Fruit fly (Drosophila melanogaster) whole organism, pupa: ENCODE measurements around the gene CG6901.

Experiments
- CG13204 ChIP-seq: fragments of 200-800 bp; sonication (Bioruptor generic); optimal IDR thresholded peaks from 2 replicates; lab custom pipeline; 2018; ENCODE audit warnings: missing biosample characterization, mild to moderate bottlenecking, missing genetic modification characterization, moderate library complexity
- CG14655 ChIP-seq: fragments of 200-800 bp; sonication (Bioruptor generic); optimal IDR thresholded peaks from 3 replicates; lab custom pipeline; 2017; ENCODE audit warnings: mild to moderate bottlenecking, missing biosample characterization, missing genetic modification reagents, missing genetic modification characterization
- CG15710 ChIP-seq: fragments of 200-800 bp; sonication (Bioruptor generic); optimal IDR thresholded peaks from 2 replicates; lab custom pipeline; 2018; ENCODE audit warnings: missing biosample characterization, mild to moderate bottlenecking, missing genetic modification characterization, moderate library complexity
- CG17806 ChIP-seq: fragments of 200-800 bp; sonication (Bioruptor generic); optimal IDR thresholded peaks from 2 replicates; lab custom pipeline; 2018; ENCODE audit warnings: missing biosample characterization, mild to moderate bottlenecking, missing genetic modification characterization, moderate library complexity
- CG32121 ChIP-seq: fragments of 200-800 bp; sonication (Bioruptor generic); IDR thresholded peaks from 2 replicates; pipeline ENCODE4 v1.3.6; 2022; ENCODE audit warnings: missing biosample characterization, missing genetic modification characterization
- CG34367 ChIP-seq: fragments of 200-800 bp; sonication (Bioruptor generic); optimal IDR thresholded peaks from 2 replicates; lab custom pipeline; 2018; ENCODE audit warnings: missing biosample characterization, mild to moderate bottlenecking, missing genetic modification characterization
- CG4496 ChIP-seq: fragments of 200-800 bp; sonication (Bioruptor generic); IDR thresholded peaks from 3 replicates; pipeline ENCODE4 v1.3.6; 2022; ENCODE audit warnings: missing biosample characterization, missing genetic modification characterization
- CG8159 ChIP-seq: fragments of 200-800 bp; sonication (Bioruptor generic); optimal IDR thresholded peaks from 3 replicates; lab custom pipeline; 2018; ENCODE audit warnings: missing biosample characterization, mild to moderate bottlenecking, missing genetic modification characterization, moderate library complexity
- CG9948 ChIP-seq: fragments of 200-800 bp; sonication (Bioruptor generic); optimal IDR thresholded peaks from 2 replicates; lab custom pipeline; 2018; ENCODE audit warnings: missing biosample characterization, mild to moderate bottlenecking, missing genetic modification characterization, moderate library complexity
- EcR ChIP-seq: fragments of 200-800 bp; sonication (Bioruptor generic); optimal IDR thresholded peaks from 3 replicates; lab custom pipeline; 2019; ENCODE audit warnings: missing biosample characterization, missing genetic modification characterization, mild to moderate bottlenecking, moderate library complexity, missing genetic modification reagents
- Ets98B ChIP-seq: fragments of 200-800 bp; sonication (Bioruptor generic); IDR thresholded peaks from 2 replicates; pipeline ENCODE4 v1.3.6; 2022; ENCODE audit warnings: missing biosample characterization, missing genetic modification characterization
- Pif1A ChIP-seq: fragments of 200-800 bp; sonication (Bioruptor generic); optimal IDR thresholded peaks from 3 replicates; lab custom pipeline; 2016; ENCODE audit warnings: missing biosample characterization, missing genetic modification characterization
- Pif1B ChIP-seq: fragments of 200-800 bp; sonication (Bioruptor generic); optimal IDR thresholded peaks from 3 replicates; lab custom pipeline; 2016; ENCODE audit warnings: missing biosample characterization, missing genetic modification characterization
- gl ChIP-seq: fragments of 200-800 bp; sonication (Bioruptor generic); optimal IDR thresholded peaks from 2 replicates; lab custom pipeline; 2018; ENCODE audit warnings: missing biosample characterization, mild to moderate bottlenecking, missing genetic modification characterization

dm6 chr3R:16337863-16338262 is 14.6 kb downstream of the CG6901 start:
- TF ChIP-seq Pif1B (GFP tag; lab: Kevin White, UChicago) (no peak), CG9948 (no peak), EcR (no peak), CG4496 (GFP tag; lab: Robert Waterston, UW) (no peak), CG13204 (no peak), Ets98B (no peak), CG17806 (no peak), CG34367 (tag; lab: Kevin White, UChicago) (no peak), CG14655 (GFP tag; lab: Kevin White, UChicago) (no peak), CG32121 (GFP tag; lab: Robert Waterston, UW) (no peak), gl (no peak), Pif1A (GFP tag; lab: Kevin White, UChicago) (no peak), CG8159 (tag; lab: Kevin White, UChicago) (no peak), CG15710 (no peak)
